Worm (Caenorhabditis elegans) whole organism, young adult: ENCODE measurements around the gene alr-1.
A peak's percentile ranks its signal among the peaks of the same experiment; 100 is the strongest.

Experiments used
- B0019.2 ChIP-seq: fragments of 200-800 bp; sonication (Bioruptor generic); conservative IDR thresholded peaks from 2 replicates; pipeline ENCODE4 v1.3.6; 2022; ENCODE audit warnings: missing genetic modification reagents, missing genetic modification characterization, missing compliant biosample characterization
- B0035.1 ChIP-seq: sonication (generic microtip); optimal IDR thresholded peaks from 2 replicates; lab custom pipeline; 2016; ENCODE audit warnings: missing genetic modification characterization, mild to moderate bottlenecking, missing compliant biosample characterization, missing genotype, missing genetic modification reagents
- B0336.3 ChIP-seq: fragments of 200-800 bp; sonication (Bioruptor generic); IDR thresholded peaks from 2 replicates; pipeline ENCODE4 v1.3.6; 2022; ENCODE audit warnings: missing genetic modification characterization, missing compliant biosample characterization
- F10E7.11 ChIP-seq: sonication (generic microtip); optimal IDR thresholded peaks from 2 replicates; lab custom pipeline; 2017; ENCODE audit warnings: mild to moderate bottlenecking, missing genetic modification characterization, moderate library complexity, missing compliant biosample characterization
- F23B12.7 ChIP-seq: sonication (generic microtip); optimal IDR thresholded peaks from 2 replicates; lab custom pipeline; 2017; ENCODE audit warnings: missing genetic modification characterization, mild to moderate bottlenecking, missing compliant biosample characterization, antibody characterized with exemption, moderate library complexity; ENCODE audit not compliant: insufficient read depth
- F49E8.2 ChIP-seq: sonication (generic microtip); optimal IDR thresholded peaks from 3 replicates; lab custom pipeline; 2017; ENCODE audit warnings: missing genetic modification characterization, mild to moderate bottlenecking, missing compliant biosample characterization, antibody characterized with exemption, moderate library complexity; ENCODE audit not compliant: insufficient read depth
- K12H6.12 ChIP-seq: fragments of 200-800 bp; sonication (Bioruptor generic); optimal IDR thresholded peaks from 2 replicates; lab custom pipeline; 2018; ENCODE audit warnings: mild to moderate bottlenecking, missing genetic modification characterization, missing compliant biosample characterization
- Y56A3A.18 ChIP-seq: fragments of 200-800 bp; sonication (Bioruptor generic); IDR thresholded peaks from 2 replicates; pipeline ENCODE4 v1.3.6; 2022; ENCODE audit warnings: missing genetic modification reagents, missing genetic modification characterization, missing compliant biosample characterization
- Y67H2A.10 ChIP-seq: fragments of 200-800 bp; sonication (Bioruptor generic); conservative IDR thresholded peaks from 2 replicates; pipeline ENCODE4 v1.3.6; 2022; ENCODE audit warnings: missing genetic modification reagents, missing genetic modification characterization, missing compliant biosample characterization
- Y95B8A.8 ChIP-seq: fragments of 200-800 bp; sonication (Bioruptor generic); IDR thresholded peaks from 2 replicates; pipeline ENCODE4 v1.3.6; 2022; ENCODE audit warnings: missing genetic modification reagents, missing genetic modification characterization, missing compliant biosample characterization
- atf-7 ChIP-seq: sonication (generic microtip); optimal IDR thresholded peaks from 2 replicates; lab custom pipeline; 2017; ENCODE audit warnings: mild to moderate bottlenecking, missing genetic modification characterization, missing compliant biosample characterization
- athp-1 ChIP-seq: sonication (generic microtip); optimal IDR thresholded peaks from 2 replicates; lab custom pipeline; 2017; ENCODE audit warnings: mild to moderate bottlenecking, missing genetic modification characterization, missing compliant biosample characterization
- attf-3 ChIP-seq: fragments of 200-800 bp; sonication (Bioruptor generic); conservative IDR thresholded peaks from 2 replicates; pipeline ENCODE4 v1.3.6; 2022; ENCODE audit warnings: missing genetic modification reagents, missing genetic modification characterization, missing compliant biosample characterization
- attf-5 ChIP-seq: fragments of 200-800 bp; sonication (Bioruptor generic); optimal IDR thresholded peaks from 2 replicates; lab custom pipeline; 2018; ENCODE audit warnings: mild to moderate bottlenecking, missing genetic modification characterization, missing compliant biosample characterization
- cebp-2 ChIP-seq: fragments of 200-800 bp; sonication (Bioruptor generic); IDR thresholded peaks from 2 replicates; pipeline ENCODE4 v1.3.6; 2022; ENCODE audit warnings: missing genetic modification characterization, missing compliant biosample characterization
- ceh-100 ChIP-seq: fragments of 200-800 bp; sonication (Bioruptor generic); IDR thresholded peaks from 2 replicates; pipeline ENCODE4 v1.3.6; 2022; ENCODE audit warnings: missing genetic modification reagents, missing genetic modification characterization, missing compliant biosample characterization
- die-1 ChIP-seq: sonication (generic microtip); optimal IDR thresholded peaks from 2 replicates; lab custom pipeline; 2016; ENCODE audit warnings: missing genotype, mild to moderate bottlenecking, missing genetic modification characterization, missing compliant biosample characterization
- dox-1 ChIP-seq: fragments of 200-800 bp; sonication (Bioruptor generic); IDR thresholded peaks from 2 replicates; pipeline ENCODE4 v1.3.6; 2022; ENCODE audit warnings: missing genetic modification reagents, missing genetic modification characterization, missing compliant biosample characterization
- dpl-1 ChIP-seq: fragments of 150-350 bp; optimal IDR thresholded peaks from 2 replicates; lab custom pipeline; 2014; ENCODE audit warnings: missing biosample characterization, missing genetic modification reagents, missing genetic modification characterization
- egl-18 ChIP-seq: fragments of 200-800 bp; sonication (Bioruptor generic); IDR thresholded peaks from 2 replicates; pipeline ENCODE4 v1.3.6; 2022; ENCODE audit warnings: missing genetic modification reagents, missing genetic modification characterization, missing compliant biosample characterization
- egl-44 ChIP-seq: fragments of 200-800 bp; sonication (Bioruptor generic); IDR thresholded peaks from 2 replicates; pipeline ENCODE4 v1.3.6; 2022; ENCODE audit warnings: missing genetic modification reagents, missing genetic modification characterization, missing compliant biosample characterization
- ekl-4 ChIP-seq: fragments of 200-800 bp; sonication (Bioruptor generic); IDR thresholded peaks from 2 replicates; pipeline ENCODE4 v1.3.6; 2022; ENCODE audit warnings: missing genetic modification reagents, missing genetic modification characterization, missing compliant biosample characterization
- fkh-3 ChIP-seq: sonication (generic microtip); optimal IDR thresholded peaks from 2 replicates; lab custom pipeline; 2016; ENCODE audit warnings: mild to moderate bottlenecking, missing genetic modification characterization, missing compliant biosample characterization
- hlh-12 ChIP-seq: sonication (generic microtip); optimal IDR thresholded peaks from 2 replicates; lab custom pipeline; 2016; ENCODE audit warnings: missing genetic modification characterization, missing compliant biosample characterization
- hlh-26 ChIP-seq: fragments of 200-800 bp; sonication (Bioruptor generic); conservative IDR thresholded peaks from 2 replicates; pipeline ENCODE4 v1.3.6; 2022; ENCODE audit warnings: missing genetic modification reagents, missing genetic modification characterization, missing compliant biosample characterization
- hmg-20 ChIP-seq: fragments of 200-800 bp; sonication (Bioruptor generic); IDR thresholded peaks from 2 replicates; pipeline ENCODE4 v1.3.6; 2022; ENCODE audit warnings: missing genetic modification reagents, missing genetic modification characterization, missing compliant biosample characterization
- hrde-1 ChIP-seq: sonication (generic microtip); optimal IDR thresholded peaks from 2 replicates; lab custom pipeline; 2016; ENCODE audit warnings: missing genetic modification characterization, mild to moderate bottlenecking, missing compliant biosample characterization, moderate library complexity, missing genotype, missing genetic modification reagents, borderline replicate concordance
- hsf-1 ChIP-seq: fragments of 200-800 bp; sonication (Bioruptor generic); IDR thresholded peaks from 2 replicates; pipeline ENCODE4 v1.3.6; 2022; ENCODE audit warnings: missing genetic modification reagents, missing genetic modification characterization, missing compliant biosample characterization
- lag-1 ChIP-seq: fragments of 200-800 bp; sonication (Bioruptor generic); IDR thresholded peaks from 2 replicates; pipeline ENCODE4 v1.3.6; 2022; ENCODE audit warnings: missing genetic modification reagents, missing genetic modification characterization, missing compliant biosample characterization
- lin-40 ChIP-seq: sonication (generic microtip); optimal IDR thresholded peaks from 2 replicates; lab custom pipeline; 2016; ENCODE audit warnings: missing genetic modification characterization, mild to moderate bottlenecking, missing compliant biosample characterization, missing genotype, missing genetic modification reagents
- lin-54 ChIP-seq: fragments of 200-800 bp; sonication (Bioruptor generic); optimal IDR thresholded peaks from 2 replicates; lab custom pipeline; 2018; ENCODE audit warnings: mild to moderate bottlenecking, missing genetic modification characterization, missing compliant biosample characterization
- madf-3 ChIP-seq: fragments of 200-800 bp; sonication (Bioruptor generic); IDR thresholded peaks from 2 replicates; pipeline ENCODE4 v1.3.6; 2022; ENCODE audit warnings: missing genetic modification reagents, missing genetic modification characterization, missing compliant biosample characterization
- nhr-120 ChIP-seq: fragments of 200-800 bp; sonication (Bioruptor generic); IDR thresholded peaks from 2 replicates; pipeline ENCODE4 v1.3.6; 2022; ENCODE audit warnings: missing genetic modification characterization, missing compliant biosample characterization
- pbrm-1 ChIP-seq: fragments of 200-800 bp; sonication (Bioruptor generic); IDR thresholded peaks from 2 replicates; pipeline ENCODE4 v1.3.6; 2022; ENCODE audit warnings: missing genetic modification reagents, missing genetic modification characterization, missing compliant biosample characterization
- pha-4 ChIP-seq: fragments of 150-350 bp; sonication (generic microtip); optimal IDR thresholded peaks from 2 replicates; lab custom pipeline; 2014; ENCODE audit warnings: missing biosample characterization, missing genetic modification reagents, missing genetic modification characterization
- rcor-1 ChIP-seq: fragments of 200-800 bp; sonication (Bioruptor generic); IDR thresholded peaks from 2 replicates; pipeline ENCODE4 v1.3.6; 2022; ENCODE audit warnings: missing genetic modification reagents, missing genetic modification characterization, missing compliant biosample characterization
- rec-8 ChIP-seq, 2 experiments: sonication (generic microtip); optimal IDR thresholded peaks; 2 replicates each; lab custom pipeline; 2016; ENCODE audit warnings: mild to moderate bottlenecking in 2 of 2, missing genetic modification characterization in 2 of 2, missing genetic modification reagents in 2 of 2, missing genotype in 2 of 2, missing biosample characterization in 1 of 2, missing compliant biosample characterization in 1 of 2, moderate library complexity in 1 of 2
- sea-2 ChIP-seq: fragments of 200-800 bp; sonication (Bioruptor generic); IDR thresholded peaks from 2 replicates; pipeline ENCODE4 v1.3.6; 2022; ENCODE audit warnings: missing genetic modification characterization, missing compliant biosample characterization
- snpc-1.1 ChIP-seq: sonication (generic microtip); optimal IDR thresholded peaks from 2 replicates; lab custom pipeline; 2017; ENCODE audit warnings: missing genetic modification characterization, mild to moderate bottlenecking, missing compliant biosample characterization, antibody characterized with exemption, moderate library complexity, missing genotype, missing genetic modification reagents; ENCODE audit not compliant: insufficient read depth
- snpc-1.3 ChIP-seq: sonication (generic microtip); optimal IDR thresholded peaks from 2 replicates; lab custom pipeline; 2017; ENCODE audit warnings: missing genetic modification characterization, mild to moderate bottlenecking, missing compliant biosample characterization, antibody characterized with exemption, moderate library complexity, missing genotype, missing genetic modification reagents; ENCODE audit not compliant: insufficient read depth
- somi-1 ChIP-seq: fragments of 200-800 bp; sonication (Bioruptor generic); optimal IDR thresholded peaks from 2 replicates; lab custom pipeline; 2018; ENCODE audit warnings: mild to moderate bottlenecking, missing genetic modification characterization, missing compliant biosample characterization
- zim-3 ChIP-seq: sonication (generic microtip); optimal IDR thresholded peaks from 2 replicates; lab custom pipeline; 2017; ENCODE audit warnings: mild to moderate bottlenecking, missing genetic modification characterization, moderate library complexity, missing compliant biosample characterization
- ztf-22 ChIP-seq: fragments of 200-800 bp; sonication (Bioruptor generic); optimal IDR thresholded peaks from 2 replicates; lab custom pipeline; 2018; ENCODE audit warnings: mild to moderate bottlenecking, missing genetic modification characterization, moderate library complexity, missing compliant biosample characterization
- ztf-25 ChIP-seq: fragments of 200-800 bp; sonication (Bioruptor generic); IDR thresholded peaks from 2 replicates; pipeline ENCODE4 v1.3.6; 2022; ENCODE audit warnings: missing genetic modification reagents, missing genetic modification characterization, missing compliant biosample characterization
- ztf-26 ChIP-seq: sonication (generic microtip); optimal IDR thresholded peaks from 2 replicates; lab custom pipeline; 2017; ENCODE audit warnings: missing genetic modification characterization, missing compliant biosample characterization

alr-1 gene

DNA sequence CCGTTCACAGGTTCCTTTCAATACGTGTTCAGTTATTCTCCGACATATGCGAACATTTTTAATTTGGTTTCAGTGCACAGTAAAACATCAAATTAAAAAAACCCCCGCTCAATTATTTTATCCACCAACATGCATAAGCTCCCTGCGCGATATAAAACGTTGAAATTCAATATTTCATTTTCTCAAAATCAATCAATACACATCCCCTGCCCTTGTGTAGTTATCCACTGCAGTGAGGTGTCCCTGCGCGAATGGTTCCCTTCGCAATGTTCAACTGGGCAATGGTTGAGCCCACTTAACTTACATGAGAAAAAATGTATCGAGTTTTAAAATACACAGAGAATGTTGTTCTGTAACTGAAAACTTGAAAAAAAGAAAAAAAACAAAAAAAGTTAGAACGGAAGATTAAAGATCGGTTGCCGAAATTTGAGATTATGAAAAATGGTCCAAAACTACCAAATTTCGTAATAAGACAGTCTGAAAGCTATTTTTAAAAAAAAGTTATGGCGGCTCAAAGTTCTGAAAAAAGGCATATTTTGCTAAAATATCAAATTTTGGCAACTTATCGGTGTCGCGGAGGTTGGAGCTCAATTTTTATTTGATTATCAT is 31.3 kb downstream of the alr-1 start (continued):
- TF ChIP-seq dox-1 (GFP tag; lab: Robert Waterston, UW) (peak; percentile 99), B0019.2 (no peak), lin-54 (GFP tag; lab: Kevin White, UChicago) (peak; percentile 94), B0336.3 (peak; percentile 100), hmg-20 (peak; percentile 97), ekl-4 (GFP tag; lab: Robert Waterston, UW) (peak; percentile 95), hlh-12 (tag; lab: Kevin White, UChicago) (peak; percentile 70), egl-44 (GFP tag; lab: Robert Waterston, UW) (peak; percentile 96), fkh-3 (tag; lab: Kevin White, UChicago) (peak; percentile 69), lin-40 (tag; lab: Kevin White, UChicago) (peak; percentile 100), Y56A3A.18 (GFP tag; lab: Robert Waterston, UW) (peak; percentile 100), sea-2 (GFP tag; lab: Robert Waterston, UW) (peak; percentile 95), F10E7.11 (tag; lab: Kevin White, UChicago) (peak; percentile 99), hlh-26 (GFP tag; lab: Robert Waterston, UW) (no peak), K12H6.12 (tag; lab: Kevin White, UChicago) (peak; percentile 99), F49E8.2 (no peak), rcor-1 (GFP tag; lab: Robert Waterston, UW) (peak; percentile 98), ztf-25 (no peak), egl-18 (GFP tag; lab: Robert Waterston, UW) (peak; percentile 98), ztf-22 (GFP tag; lab: Kevin White, UChicago) (peak; percentile 97), ceh-100 (peak; percentile 79), zim-3 (tag; lab: Kevin White, UChicago) (peak; percentile 95), die-1 (tag; lab: Kevin White, UChicago) (peak; percentile 74), B0035.1 (tag; lab: Kevin White, UChicago) (peak; percentile 97), dpl-1 (GFP tag; lab: Kevin White, UChicago) (no peak), pha-4 (tag; lab: Kevin White, UChicago) (peak; percentile 98), Y67H2A.10 (GFP tag; lab: Robert Waterston, UW) (0 out of 2 replicates have a peak, but pooled peaks have one; percentile 20), rec-8 (tag; optimal IDR thresholded peaks at IDR 0.05; lab: Kevin White, UChicago) (peak; percentile 57 to 74), cebp-2 (GFP tag; lab: Robert Waterston, UW) (peak; percentile 99), pbrm-1 (GFP tag; lab: Robert Waterston, UW) (peak; percentile 98), snpc-1.3 (peak; percentile 35), attf-3 (GFP tag; lab: Robert Waterston, UW) (peak; percentile 61), Y95B8A.8 (GFP tag; lab: Robert Waterston, UW) (0 out of 2 replicates have a peak, but pooled peaks have one; percentile 50), F23B12.7 (tag; lab: Kevin White, UChicago) (peak; percentile 98), nhr-120 (GFP tag; lab: Robert Waterston, UW) (peak; percentile 98), madf-3 (GFP tag; lab: Robert Waterston, UW) (peak; percentile 86; the same call in 1 of the 2 replicates), ztf-26 (peak; percentile 100), snpc-1.1 (tag; lab: Kevin White, UChicago) (no peak), attf-5 (GFP tag; lab: Kevin White, UChicago) (peak; percentile 75), athp-1 (tag; lab: Kevin White, UChicago) (peak; percentile 82), somi-1 (GFP tag; lab: Kevin White, UChicago) (peak; percentile 99), hrde-1 (tag; lab: Kevin White, UChicago) (peak; percentile 71), atf-7 (peak; percentile 99), lag-1 (GFP tag; lab: Robert Waterston, UW) (peak; percentile 98), hsf-1 (GFP tag; lab: Robert Waterston, UW) (peak; percentile 71)
